Fruit fly (Drosophila melanogaster) whole organism, prepupa: ENCODE data around the gene CG13318.
A peak's percentile ranks its signal among the peaks of the same experiment; 100 is the strongest.

Source experiments
- Blimp-1 ChIP-seq: fragments of 200-800 bp; sonication (Bioruptor generic); optimal IDR thresholded peaks from 3 replicates; lab custom pipeline; 2017; ENCODE audit warnings: missing biosample characterization, missing genetic modification characterization, mild to moderate bottlenecking, moderate library complexity, missing genetic modification reagents
- CG10669 ChIP-seq: fragments of 200-800 bp; sonication (Bioruptor generic); optimal IDR thresholded peaks from 3 replicates; lab custom pipeline; 2018; ENCODE audit warnings: missing biosample characterization, mild to moderate bottlenecking, missing genetic modification characterization, moderate library complexity
- CG11762 ChIP-seq: fragments of 200-800 bp; sonication (Bioruptor generic); optimal IDR thresholded peaks from 3 replicates; lab custom pipeline; 2016; ENCODE audit warnings: missing biosample characterization, missing genetic modification characterization; ENCODE audit not compliant: insufficient read depth
- CG11902 ChIP-seq: fragments of 200-800 bp; sonication (Bioruptor generic); optimal IDR thresholded peaks from 3 replicates; lab custom pipeline; 2016; ENCODE audit warnings: missing biosample characterization, missing genetic modification characterization
- CG1621 ChIP-seq: fragments of 200-800 bp; sonication (Bioruptor generic); optimal IDR thresholded peaks from 3 replicates; lab custom pipeline; 2018; ENCODE audit warnings: missing biosample characterization, mild to moderate bottlenecking, missing genetic modification characterization
- CG16779 ChIP-seq: fragments of 200-800 bp; sonication (Bioruptor generic); optimal IDR thresholded peaks from 3 replicates; lab custom pipeline; 2017; ENCODE audit warnings: missing biosample characterization, mild to moderate bottlenecking, missing genetic modification characterization
- CG3032 ChIP-seq: fragments of 200-800 bp; optimal IDR thresholded peaks from 2 replicates; lab custom pipeline; 2019; ENCODE audit warnings: missing biosample characterization, mild to moderate bottlenecking, missing genetic modification characterization, moderate library complexity
- CG31627 ChIP-seq: fragments of 200-800 bp; sonication (Bioruptor generic); optimal IDR thresholded peaks from 3 replicates; lab custom pipeline; 2016; ENCODE audit warnings: missing biosample characterization, missing genetic modification characterization
- CG32006 ChIP-seq: fragments of 200-800 bp; sonication (Bioruptor generic); optimal IDR thresholded peaks from 3 replicates; lab custom pipeline; 2017; ENCODE audit warnings: missing biosample characterization, mild to moderate bottlenecking, missing genetic modification characterization
- CG3919 ChIP-seq: fragments of 200-800 bp; sonication (Bioruptor generic); optimal IDR thresholded peaks from 3 replicates; lab custom pipeline; 2016; ENCODE audit warnings: missing biosample characterization, missing genetic modification characterization
- CG4318 ChIP-seq: fragments of 200-800 bp; sonication (Bioruptor generic); optimal IDR thresholded peaks from 3 replicates; lab custom pipeline; 2017; ENCODE audit warnings: missing biosample characterization, mild to moderate bottlenecking, missing genetic modification characterization
- CG6163 ChIP-seq: fragments of 200-800 bp; sonication (Bioruptor generic); IDR thresholded peaks from 3 replicates; pipeline ENCODE4 v1.3.6; 2022; ENCODE audit warnings: missing biosample characterization, missing genetic modification characterization
- CG6792 ChIP-seq: fragments of 200-800 bp; sonication (Bioruptor generic); optimal IDR thresholded peaks from 3 replicates; lab custom pipeline; 2016; ENCODE audit warnings: missing biosample characterization, missing genetic modification characterization
- CG6808 ChIP-seq: fragments of 200-800 bp; sonication (Bioruptor generic); optimal IDR thresholded peaks from 3 replicates; lab custom pipeline; 2017; ENCODE audit warnings: missing biosample characterization, missing genetic modification characterization, mild to moderate bottlenecking, moderate library complexity, missing genetic modification reagents
- CG6854 ChIP-seq: fragments of 200-800 bp; sonication (Bioruptor generic); optimal IDR thresholded peaks from 2 replicates; lab custom pipeline; 2017; ENCODE audit warnings: missing biosample characterization, mild to moderate bottlenecking, missing genetic modification characterization
- CG7368 ChIP-seq: fragments of 200-800 bp; sonication (Bioruptor generic); optimal IDR thresholded peaks from 3 replicates; lab custom pipeline; 2016; ENCODE audit warnings: missing biosample characterization, missing genetic modification characterization
- CG8119 ChIP-seq: fragments of 200-800 bp; sonication (Bioruptor generic); IDR thresholded peaks from 3 replicates; pipeline ENCODE4 v1.3.6; 2022; ENCODE audit warnings: missing biosample characterization, missing genetic modification characterization
- CG8632 ChIP-seq: fragments of 200-800 bp; sonication (Bioruptor generic); optimal IDR thresholded peaks from 3 replicates; lab custom pipeline; 2016; ENCODE audit warnings: missing biosample characterization, missing genetic modification characterization
- CG9139 ChIP-seq: fragments of 200-800 bp; sonication (Bioruptor generic); optimal IDR thresholded peaks from 3 replicates; lab custom pipeline; 2017; ENCODE audit warnings: missing biosample characterization, mild to moderate bottlenecking, missing genetic modification characterization
- Eip75B ChIP-seq: fragments of 200-800 bp; sonication (Bioruptor generic); optimal IDR thresholded peaks from 3 replicates; lab custom pipeline; 2016; ENCODE audit warnings: missing biosample characterization, missing genetic modification characterization
- Eip78C ChIP-seq: fragments of 200-800 bp; sonication (Bioruptor generic); peaks from one replicate; lab custom pipeline; 2016; ENCODE audit warnings: missing biosample characterization, missing genetic modification characterization
- Eip93F ChIP-seq: fragments of 200-800 bp; sonication (Bioruptor generic); optimal IDR thresholded peaks from 2 replicates; lab custom pipeline; 2016; ENCODE audit warnings: missing biosample characterization, mild to moderate bottlenecking, missing genetic modification characterization
- Ets21C ChIP-seq: fragments of 200-800 bp; sonication (Bioruptor generic); optimal IDR thresholded peaks from 3 replicates; lab custom pipeline; 2016; ENCODE audit warnings: missing biosample characterization, missing genetic modification characterization
- Gug ChIP-seq: fragments of 200-800 bp; sonication (Bioruptor generic); IDR thresholded peaks from 2 replicates; pipeline ENCODE4 v1.3.6; 2022; ENCODE audit warnings: missing biosample characterization, missing genetic modification characterization
- Hr38 ChIP-seq: sonication (Bioruptor generic); optimal IDR thresholded peaks from 2 replicates; lab custom pipeline; 2016; ENCODE audit warnings: missing biosample characterization, missing genetic modification characterization
- Hr39 ChIP-seq: fragments of 200-800 bp; sonication (Bioruptor generic); optimal IDR thresholded peaks from 2 replicates; lab custom pipeline; 2016; ENCODE audit warnings: missing biosample characterization, missing genetic modification characterization
- Met ChIP-seq: fragments of 200-800 bp; sonication (Bioruptor generic); optimal IDR thresholded peaks from 3 replicates; lab custom pipeline; 2016; ENCODE audit warnings: missing biosample characterization, missing genetic modification characterization
- OdsH ChIP-seq: fragments of 200-800 bp; sonication (Bioruptor generic); optimal IDR thresholded peaks from 3 replicates; lab custom pipeline; 2016; ENCODE audit warnings: missing biosample characterization, missing genetic modification characterization
- Smox ChIP-seq: fragments of 200-800 bp; sonication (Bioruptor generic); optimal IDR thresholded peaks from 3 replicates; lab custom pipeline; 2016; ENCODE audit warnings: missing biosample characterization, missing genetic modification characterization
- Sox14 ChIP-seq: fragments of 200-800 bp; sonication (Bioruptor generic); optimal IDR thresholded peaks from 3 replicates; lab custom pipeline; 2016; ENCODE audit warnings: missing biosample characterization, missing genetic modification characterization
- Sox15 ChIP-seq: fragments of 200-800 bp; sonication (Bioruptor generic); optimal IDR thresholded peaks from 3 replicates; lab custom pipeline; 2016; ENCODE audit warnings: missing biosample characterization, missing genetic modification characterization
- achi ChIP-seq: fragments of 200-800 bp; sonication (Bioruptor generic); optimal IDR thresholded peaks from 3 replicates; lab custom pipeline; 2016; ENCODE audit warnings: missing biosample characterization, missing genetic modification characterization
- acj6 ChIP-seq: fragments of 200-800 bp; sonication (Bioruptor generic); optimal IDR thresholded peaks from 3 replicates; lab custom pipeline; 2016; ENCODE audit warnings: missing biosample characterization, missing genetic modification characterization
- cyc ChIP-seq: fragments of 200-800 bp; sonication (Bioruptor generic); optimal IDR thresholded peaks from 3 replicates; lab custom pipeline; 2016; ENCODE audit warnings: missing biosample characterization, missing genetic modification characterization
- dac ChIP-seq: fragments of 200-800 bp; sonication (Bioruptor generic); optimal IDR thresholded peaks from 2 replicates; lab custom pipeline; 2017; ENCODE audit warnings: missing biosample characterization, mild to moderate bottlenecking, missing genetic modification characterization
- dsx ChIP-seq: fragments of 200-800 bp; optimal IDR thresholded peaks from 3 replicates; lab custom pipeline; 2019; ENCODE audit warnings: missing biosample characterization, mild to moderate bottlenecking, missing genetic modification characterization, moderate library complexity; ENCODE audit not compliant: poor library complexity, severe bottlenecking
- eg ChIP-seq: fragments of 200-800 bp; sonication (Bioruptor generic); IDR thresholded peaks from 3 replicates; pipeline ENCODE4 v1.3.6; 2022; ENCODE audit warnings: missing biosample characterization, missing genetic modification characterization
- lz ChIP-seq: fragments of 200-800 bp; sonication (Bioruptor generic); optimal IDR thresholded peaks from 3 replicates; lab custom pipeline; 2016; ENCODE audit warnings: missing biosample characterization, missing genetic modification characterization
- net ChIP-seq: fragments of 200-800 bp; sonication (Bioruptor generic); optimal IDR thresholded peaks from 3 replicates; lab custom pipeline; 2016; ENCODE audit warnings: missing biosample characterization, missing genetic modification characterization
- pdm3 ChIP-seq: fragments of 200-800 bp; sonication (Bioruptor generic); optimal IDR thresholded peaks from 3 replicates; lab custom pipeline; 2016; ENCODE audit warnings: missing biosample characterization, missing genetic modification characterization
- salr ChIP-seq, 2 experiments: fragments of 200-800 bp; sonication (Bioruptor generic); optimal IDR thresholded peaks; 3 replicates each; lab custom pipeline; 2016 to 2018; ENCODE audit warnings: missing biosample characterization in 2 of 2, missing genetic modification characterization in 2 of 2, mild to moderate bottlenecking in 1 of 2
- spab ChIP-seq: fragments of 200-800 bp; sonication (Bioruptor generic); optimal IDR thresholded peaks from 2 replicates; lab custom pipeline; 2017; ENCODE audit warnings: missing biosample characterization, mild to moderate bottlenecking, missing genetic modification characterization, missing genetic modification reagents
- svp ChIP-seq: fragments of 200-800 bp; sonication (Bioruptor generic); peaks from one replicate; lab custom pipeline; 2016; ENCODE audit warnings: missing biosample characterization, missing genetic modification characterization
- vri ChIP-seq: fragments of 200-800 bp; sonication (Bioruptor generic); optimal IDR thresholded peaks from 3 replicates; lab custom pipeline; 2016; ENCODE audit warnings: missing biosample characterization, mild to moderate bottlenecking, missing genetic modification characterization

The CG13318 gene

DNA sequence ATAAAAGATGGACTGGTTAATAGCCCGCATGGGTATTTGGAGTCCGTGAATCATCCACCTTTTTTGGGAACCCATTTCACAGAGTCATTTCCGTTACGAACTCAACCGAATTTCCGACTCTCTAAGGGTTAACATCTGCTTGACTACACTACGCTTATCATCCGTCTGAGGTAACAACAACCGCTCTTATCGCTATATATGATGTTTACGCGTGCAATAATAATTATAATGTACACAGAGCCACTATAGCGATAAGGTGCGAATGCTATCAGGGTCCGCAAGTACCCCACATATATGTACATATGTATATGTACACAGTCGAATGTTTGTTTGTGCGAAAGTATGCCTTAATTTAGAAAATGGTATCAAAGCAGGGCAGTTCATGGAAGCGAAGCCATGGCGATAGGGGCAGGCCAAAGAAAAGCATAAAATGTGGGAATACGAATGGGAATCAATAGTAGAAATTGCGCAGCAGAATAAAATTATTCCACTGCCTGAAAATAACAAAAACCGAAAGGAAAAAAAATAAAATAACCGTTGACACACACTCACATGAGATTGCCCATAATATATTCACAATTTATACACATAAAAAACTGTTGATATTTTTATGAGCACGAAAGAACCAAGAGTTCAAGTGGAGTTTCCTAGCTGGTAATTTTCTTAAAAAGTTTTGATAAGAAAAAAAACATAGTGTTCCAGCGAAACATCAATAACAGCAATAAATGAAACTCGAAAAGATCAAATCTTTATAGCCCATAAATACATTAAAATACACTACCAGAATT is 38.1 kb upstream of the CG13318 start (continued):
- TF ChIP-seq Blimp-1 (GFP tag; lab: Kevin White, UChicago), result no peak
- no peak for TF ChIP-seq Hr39 (GFP tag; lab: Kevin White, UChicago)
- TF ChIP-seq CG32006, result peak; percentile 38
- peak; percentile 65 for TF ChIP-seq CG10669
- peak; percentile 32 for TF ChIP-seq net
- TF ChIP-seq svp, result no peak
- no peak for TF ChIP-seq Ets21C (GFP tag; lab: Kevin White, UChicago)
- TF ChIP-seq achi (GFP tag; lab: Kevin White, UChicago), result peak; percentile 11
- TF ChIP-seq Eip93F (GFP tag; lab: Kevin White, UChicago), result no peak
- peak; percentile 32 for TF ChIP-seq OdsH
- TF ChIP-seq pdm3 (GFP tag; lab: Kevin White, UChicago), result no peak
- peak; percentile 16 for TF ChIP-seq Smox (GFP tag; lab: Kevin White, UChicago)
- peak; percentile 83 for TF ChIP-seq CG3032 (tag; lab: Kevin White, UChicago)
- no peak for TF ChIP-seq dac (GFP tag; lab: Kevin White, UChicago)
- TF ChIP-seq spab (GFP tag; lab: Kevin White, UChicago), result peak; percentile 61
- TF ChIP-seq CG1621, result peak; percentile 47
- no peak for TF ChIP-seq acj6 (GFP tag; lab: Kevin White, UChicago)
- peak; percentile 51 for TF ChIP-seq CG9139 (GFP tag; lab: Kevin White, UChicago)
- TF ChIP-seq Gug (GFP tag; lab: Robert Waterston, UW), result peak; percentile 71
- 0 out of 3 replicates have a peak, but pooled peaks have one; percentile 11 for TF ChIP-seq CG8119
- TF ChIP-seq Sox15 (GFP tag; lab: Kevin White, UChicago), result no peak
- peak; percentile 77 for TF ChIP-seq Eip78C (GFP tag; lab: Kevin White, UChicago)
- TF ChIP-seq cyc (GFP tag; lab: Kevin White, UChicago), result no peak

DNA sequence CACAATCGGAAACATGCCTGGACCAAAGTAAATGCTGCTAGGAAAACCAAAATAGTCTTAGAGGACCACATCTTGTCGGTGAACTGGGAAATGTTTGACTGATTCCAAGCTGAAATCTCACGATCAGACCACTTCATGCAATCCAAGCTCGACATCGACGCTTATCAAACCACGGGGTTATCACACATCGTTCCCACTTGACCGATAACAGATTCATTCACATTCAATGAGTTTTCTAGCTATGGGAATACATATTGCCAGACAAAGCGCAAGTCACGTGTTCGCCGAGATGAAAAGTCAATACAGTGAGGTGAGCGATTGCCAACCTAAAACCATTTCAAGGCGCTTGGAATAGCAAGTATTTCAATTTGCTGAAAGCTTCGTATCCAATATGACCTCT is 37.2 kb upstream of the CG13318 start:
- TF ChIP-seq svp (peak; percentile 94), eg (GFP tag; lab: Robert Waterston, UW) (no peak), Met (GFP tag; lab: Kevin White, UChicago) (no peak), vri (GFP tag; lab: Kevin White, UChicago) (peak; percentile 12), CG11762 (GFP tag; lab: Kevin White, UChicago) (no peak), cyc (GFP tag; lab: Kevin White, UChicago) (no peak), Hr38 (GFP tag; lab: Kevin White, UChicago) (no peak), Blimp-1 (GFP tag; lab: Kevin White, UChicago) (no peak)
- TF ChIP-seq, all 60 proteins: peak for 2

DNA sequence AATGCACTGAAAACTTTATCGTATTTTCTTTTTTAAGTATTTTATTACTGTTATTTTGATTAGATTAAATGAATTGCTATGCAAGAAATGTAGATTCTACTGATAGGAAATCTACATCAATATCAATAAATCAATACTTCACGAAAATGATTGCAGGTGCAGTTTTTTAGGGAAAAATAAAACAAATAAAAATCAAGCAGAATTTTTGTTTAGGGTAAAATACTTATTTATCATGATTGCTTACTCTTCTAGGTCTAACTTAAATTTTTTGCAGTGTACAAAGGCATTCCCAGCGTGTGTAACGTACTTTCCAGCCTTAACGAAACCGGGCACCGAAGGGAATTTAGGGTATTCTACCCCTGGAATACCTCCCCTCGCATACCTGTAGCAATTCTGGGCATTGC is 36.0 kb upstream of the CG13318 start:
- TF ChIP-seq Ets21C (GFP tag; lab: Kevin White, UChicago) (peak; percentile 38), Blimp-1 (GFP tag; lab: Kevin White, UChicago) (no peak), CG7368 (GFP tag; lab: Kevin White, UChicago) (peak; percentile 28), Sox14 (GFP tag; lab: Kevin White, UChicago) (peak; percentile 45), CG6854 (GFP tag; lab: Kevin White, UChicago) (no peak), CG11902 (GFP tag; lab: Kevin White, UChicago) (peak; percentile 38), CG6163 (GFP tag; lab: Robert Waterston, UW) (no peak), dsx (GFP tag; lab: Kevin White, UChicago) (peak; percentile 28), salr (GFP tag; optimal IDR thresholded peaks at IDR 0.05; lab: Kevin White, UChicago) (peak in 1 of 2 experiments; percentile 41), net (peak; percentile 28), CG8632 (peak; percentile 62), CG4318 (no peak), achi (GFP tag; lab: Kevin White, UChicago) (peak; percentile 60), CG9139 (GFP tag; lab: Kevin White, UChicago) (no peak), Eip75B (peak; percentile 66), Eip78C (GFP tag; lab: Kevin White, UChicago) (peak; percentile 87), CG6792 (GFP tag; lab: Kevin White, UChicago) (peak; percentile 57), CG31627 (GFP tag; lab: Kevin White, UChicago) (peak; percentile 63), lz (GFP tag; lab: Kevin White, UChicago) (peak; percentile 61), CG3919 (GFP tag; lab: Kevin White, UChicago) (peak; percentile 47), CG16779 (no peak), eg (GFP tag; lab: Robert Waterston, UW) (no peak), CG6808 (peak; percentile 60), Sox15 (GFP tag; lab: Kevin White, UChicago) (peak; percentile 40), CG1621 (peak; percentile 36), spab (GFP tag; lab: Kevin White, UChicago) (no peak), CG8119 (no peak), CG11762 (GFP tag; lab: Kevin White, UChicago) (no peak), Hr38 (GFP tag; lab: Kevin White, UChicago) (no peak), cyc (GFP tag; lab: Kevin White, UChicago) (peak; percentile 51)
